Fruit fly (Drosophila melanogaster) whole organism, adult: ENCODE measurements around the gene CG9689.

ENCODE experiments used
- CG11617 ChIP-seq: fragments of 200-800 bp; sonication (Bioruptor generic); optimal IDR thresholded peaks from 2 replicates; lab custom pipeline; 2017; ENCODE audit warnings: mild to moderate bottlenecking, missing biosample characterization, missing genetic modification reagents, missing genetic modification characterization
- CG7045 ChIP-seq: fragments of 200-800 bp; sonication (Bioruptor generic); optimal IDR thresholded peaks from 2 replicates; lab custom pipeline; 2017; ENCODE audit warnings: missing biosample characterization, mild to moderate bottlenecking, missing genetic modification characterization
- Mnt ChIP-seq: fragments of 200-800 bp; sonication (Bioruptor generic); optimal IDR thresholded peaks from 2 replicates; lab custom pipeline; 2016; ENCODE audit warnings: missing biosample characterization, mild to moderate bottlenecking, missing genetic modification characterization
- cic ChIP-seq: fragments of 200-800 bp; sonication (Bioruptor generic); optimal IDR thresholded peaks from 2 replicates; lab custom pipeline; 2017; ENCODE audit warnings: missing biosample characterization, mild to moderate bottlenecking, missing genetic modification characterization, moderate library complexity
- cnc ChIP-seq, 2 experiments: fragments of >200 bp; optimal IDR thresholded peaks; 2 replicates each; lab custom pipeline; 2017
- kay ChIP-seq: fragments of 200-800 bp; sonication (Bioruptor generic); peaks from one replicate; lab custom pipeline; 2016; ENCODE audit warnings: missing biosample characterization, missing genetic modification characterization, borderline replicate concordance

dm6 chrX:9879570-9879969, 2.2 kb upstream of the CG9689 start, which contains the start of gene CG9686:
- TF ChIP-seq cic (no peak), kay (no peak), cnc (optimal IDR thresholded peaks at IDR 0.05; lab: Kevin White, UChicago) (no peak), CG7045 (no peak), Mnt (GFP tag; lab: Kevin White, UChicago) (no peak), CG11617 (GFP tag; lab: Kevin White, UChicago) (no peak)
